Worm (Caenorhabditis elegans) whole organism, midembryonic: Measurements from ENCODE around the gene nhr-6.

Experiments
- T22C8.4 ChIP-seq: fragments of 200-800 bp; sonication (Bioruptor generic); IDR thresholded peaks from 2 replicates; pipeline ENCODE4 v1.3.6; 2022; ENCODE audit warnings: missing genetic modification characterization, missing compliant biosample characterization
- cog-1 ChIP-seq: sonication (generic microtip); optimal IDR thresholded peaks from 2 replicates; lab custom pipeline; 2016; ENCODE audit warnings: missing genetic modification characterization, missing compliant biosample characterization
- flt-1 ChIP-seq: fragments of 200-800 bp; sonication (Bioruptor generic); IDR thresholded peaks from 2 replicates; pipeline ENCODE4 v1.3.6; 2022; ENCODE audit warnings: missing genetic modification characterization, missing compliant biosample characterization
- klf-2 ChIP-seq: fragments of 200-800 bp; sonication (Bioruptor generic); conservative IDR thresholded peaks from 2 replicates; pipeline ENCODE4 v1.3.6; 2022; ENCODE audit warnings: missing genetic modification reagents, missing genetic modification characterization, missing compliant biosample characterization
- med-1 ChIP-seq: sonication (generic microtip); optimal IDR thresholded peaks from 2 replicates; lab custom pipeline; 2017; ENCODE audit warnings: missing genetic modification characterization, mild to moderate bottlenecking, missing compliant biosample characterization, antibody characterized with exemption, missing genetic modification reagents; ENCODE audit not compliant: insufficient read depth
- ref-1 ChIP-seq: fragments of 200-800 bp; sonication (Bioruptor generic); conservative IDR thresholded peaks from 2 replicates; pipeline ENCODE4 v1.3.6; 2022; ENCODE audit warnings: missing genetic modification reagents, missing genetic modification characterization, missing compliant biosample characterization
- tab-1 ChIP-seq: fragments of 200-800 bp; sonication (Bioruptor generic); IDR thresholded peaks from 2 replicates; pipeline ENCODE4 v1.3.6; 2022; ENCODE audit warnings: missing genetic modification characterization, missing compliant biosample characterization
- ztf-23 ChIP-seq: fragments of 200-800 bp; sonication (Bioruptor generic); IDR thresholded peaks from 2 replicates; pipeline ENCODE4 v1.3.6; 2022; ENCODE audit warnings: missing genetic modification reagents, missing genetic modification characterization, missing compliant biosample characterization
- ztf-29 ChIP-seq: fragments of 200-800 bp; sonication (Bioruptor generic); IDR thresholded peaks from 2 replicates; pipeline ENCODE4 v1.3.6; 2022; ENCODE audit warnings: missing genetic modification reagents, missing genetic modification characterization, missing compliant biosample characterization

The nhr-6 gene

ce11 chrIII:3564762-3565359 lies 8.5 kb upstream of the nhr-6 start:
- no peak for TF ChIP-seq flt-1 (GFP tag; lab: Robert Waterston, UW)
- TF ChIP-seq ztf-23 (GFP tag; lab: Robert Waterston, UW): no peak
- no peak for TF ChIP-seq ztf-29 (GFP tag; lab: Robert Waterston, UW)
- TF ChIP-seq ref-1 (GFP tag; lab: Robert Waterston, UW): no peak
- TF ChIP-seq klf-2 (GFP tag; lab: Robert Waterston, UW): no peak
- no peak for TF ChIP-seq med-1 (GFP tag; lab: Kevin White, UChicago)
- TF ChIP-seq T22C8.4 (GFP tag; lab: Robert Waterston, UW): no peak
- TF ChIP-seq cog-1 (tag; lab: Kevin White, UChicago): no peak

- 0 out of 2 replicates have a peak, but pooled peaks have one; percentile 35 for TF ChIP-seq flt-1 (GFP tag; lab: Robert Waterston, UW)
- no peak for TF ChIP-seq cog-1 (tag; lab: Kevin White, UChicago)
Measured at ce11 chrIII:3566785-3567184, 6.6 kb upstream of the nhr-6 start.

ce11 chrIII:3569763-3570162 lies 3.6 kb upstream of the nhr-6 start:
- TF ChIP-seq ztf-23 (GFP tag; lab: Robert Waterston, UW): no peak
- no peak for TF ChIP-seq T22C8.4 (GFP tag; lab: Robert Waterston, UW)
- no peak for TF ChIP-seq ztf-29 (GFP tag; lab: Robert Waterston, UW)
- TF ChIP-seq flt-1 (GFP tag; lab: Robert Waterston, UW): no peak
- TF ChIP-seq ref-1 (GFP tag; lab: Robert Waterston, UW): no peak
- TF ChIP-seq klf-2 (GFP tag; lab: Robert Waterston, UW): no peak
- TF ChIP-seq cog-1 (tag; lab: Kevin White, UChicago): no peak

- no peak for TF ChIP-seq cog-1 (tag; lab: Kevin White, UChicago)
- no peak for TF ChIP-seq ztf-29 (GFP tag; lab: Robert Waterston, UW)
- TF ChIP-seq med-1 (GFP tag; lab: Kevin White, UChicago): no peak
- no peak for TF ChIP-seq tab-1
- TF ChIP-seq T22C8.4 (GFP tag; lab: Robert Waterston, UW): no peak
- no peak for TF ChIP-seq flt-1 (GFP tag; lab: Robert Waterston, UW)
Measured at ce11 chrIII:3571371-3571902, 1.9 kb upstream of the nhr-6 start.

- TF ChIP-seq med-1 (GFP tag; lab: Kevin White, UChicago) (no peak), T22C8.4 (GFP tag; lab: Robert Waterston, UW) (no peak), tab-1 (no peak), klf-2 (GFP tag; lab: Robert Waterston, UW) (no peak), cog-1 (tag; lab: Kevin White, UChicago) (no peak), ztf-23 (GFP tag; lab: Robert Waterston, UW) (no peak), ztf-29 (GFP tag; lab: Robert Waterston, UW) (no peak), ref-1 (GFP tag; lab: Robert Waterston, UW) (no peak), flt-1 (GFP tag; lab: Robert Waterston, UW) (no peak)
Measured at ce11 chrIII:3581636-3582035, 8.3 kb downstream of the nhr-6 start, which contains the start of gene C48D5.3. Gene C48D5.3 (minus strand): TSS chrIII:3581736.

- TF ChIP-seq flt-1 (GFP tag; lab: Robert Waterston, UW) (no peak), tab-1 (no peak), med-1 (GFP tag; lab: Kevin White, UChicago) (no peak), cog-1 (tag; lab: Kevin White, UChicago) (no peak), klf-2 (GFP tag; lab: Robert Waterston, UW) (no peak), ztf-23 (GFP tag; lab: Robert Waterston, UW) (no peak), ref-1 (GFP tag; lab: Robert Waterston, UW) (no peak), ztf-29 (GFP tag; lab: Robert Waterston, UW) (no peak)
Measured at ce11 chrIII:3583341-3583740, 10.0 kb downstream of the nhr-6 start.

- TF ChIP-seq tab-1 (no peak), klf-2 (GFP tag; lab: Robert Waterston, UW) (no peak), cog-1 (tag; lab: Kevin White, UChicago) (no peak), med-1 (GFP tag; lab: Kevin White, UChicago) (no peak), T22C8.4 (GFP tag; lab: Robert Waterston, UW) (no peak), flt-1 (GFP tag; lab: Robert Waterston, UW) (no peak), ref-1 (GFP tag; lab: Robert Waterston, UW) (no peak), ztf-29 (GFP tag; lab: Robert Waterston, UW) (no peak), ztf-23 (GFP tag; lab: Robert Waterston, UW) (no peak)
Measured at ce11 chrIII:3588183-3588582, 14.8 kb downstream of the nhr-6 start.

- TF ChIP-seq klf-2 (GFP tag; lab: Robert Waterston, UW) (no peak), ref-1 (GFP tag; lab: Robert Waterston, UW) (no peak)
Measured at ce11 chrIII:3590365-3590764, 17.0 kb downstream of the nhr-6 start, which contains the start of gene ptp-1. Gene ptp-1 (plus strand): TSS chrIII:3590722.

ce11 chrIII:3594681-3595080 lies 21.3 kb downstream of the nhr-6 start:
- TF ChIP-seq flt-1 (GFP tag; lab: Robert Waterston, UW) (no peak), med-1 (GFP tag; lab: Kevin White, UChicago) (no peak), cog-1 (tag; lab: Kevin White, UChicago) (no peak), ztf-23 (GFP tag; lab: Robert Waterston, UW) (no peak), ref-1 (GFP tag; lab: Robert Waterston, UW) (no peak), tab-1 (no peak), klf-2 (GFP tag; lab: Robert Waterston, UW) (no peak), T22C8.4 (GFP tag; lab: Robert Waterston, UW) (no peak), ztf-29 (GFP tag; lab: Robert Waterston, UW) (no peak)
